Fruit fly (Drosophila melanogaster) whole organism, embryonic: Measurements from ENCODE around the gene CG16854.

Experiments used
- CG18619 ChIP-seq: fragments of 200-800 bp; sonication (Bioruptor generic); optimal IDR thresholded peaks from 3 replicates; lab custom pipeline; 2017; ENCODE audit warnings: missing biosample characterization, mild to moderate bottlenecking, missing genetic modification characterization
- CG7745 ChIP-seq: fragments of 200-800 bp; sonication (Bioruptor generic); optimal IDR thresholded peaks from 2 replicates; lab custom pipeline; 2018; ENCODE audit warnings: missing biosample characterization, mild to moderate bottlenecking, missing genetic modification characterization, moderate library complexity
- CG7928 ChIP-seq: fragments of 200-800 bp; sonication (Bioruptor generic); optimal IDR thresholded peaks from 2 replicates; lab custom pipeline; 2017; ENCODE audit warnings: missing biosample characterization, mild to moderate bottlenecking, missing genetic modification characterization
- Deaf1 ChIP-seq: fragments of 200-800 bp; optimal IDR thresholded peaks from 3 replicates; lab custom pipeline; 2019; ENCODE audit warnings: missing biosample characterization, mild to moderate bottlenecking, missing genetic modification characterization, moderate library complexity
- Dfd ChIP-seq, 2 experiments: fragments of >200 bp; optimal IDR thresholded peaks; 2 replicates each; lab custom pipeline; 2017; ENCODE audit warnings: missing biosample characterization in 2 of 2, missing genetic modification characterization in 2 of 2
- bigmax ChIP-seq: fragments of 200-800 bp; sonication (Bioruptor generic); optimal IDR thresholded peaks from 2 replicates; lab custom pipeline; 2018; ENCODE audit warnings: missing biosample characterization, mild to moderate bottlenecking, missing genetic modification characterization
- mam ChIP-seq: fragments of 200-800 bp; sonication (Bioruptor generic); optimal IDR thresholded peaks from 3 replicates; lab custom pipeline; 2016; ENCODE audit warnings: missing biosample characterization, missing genetic modification characterization
- repo ChIP-seq: fragments of 200-800 bp; sonication (Bioruptor generic); optimal IDR thresholded peaks from 2 replicates; lab custom pipeline; 2016; ENCODE audit warnings: missing biosample characterization, missing genetic modification characterization
- seq ChIP-seq: fragments of 200-800 bp; sonication (Bioruptor generic); IDR thresholded peaks from 2 replicates; pipeline ENCODE4 v1.3.6; 2022; ENCODE audit warnings: missing biosample characterization, missing genetic modification characterization

DNA sequence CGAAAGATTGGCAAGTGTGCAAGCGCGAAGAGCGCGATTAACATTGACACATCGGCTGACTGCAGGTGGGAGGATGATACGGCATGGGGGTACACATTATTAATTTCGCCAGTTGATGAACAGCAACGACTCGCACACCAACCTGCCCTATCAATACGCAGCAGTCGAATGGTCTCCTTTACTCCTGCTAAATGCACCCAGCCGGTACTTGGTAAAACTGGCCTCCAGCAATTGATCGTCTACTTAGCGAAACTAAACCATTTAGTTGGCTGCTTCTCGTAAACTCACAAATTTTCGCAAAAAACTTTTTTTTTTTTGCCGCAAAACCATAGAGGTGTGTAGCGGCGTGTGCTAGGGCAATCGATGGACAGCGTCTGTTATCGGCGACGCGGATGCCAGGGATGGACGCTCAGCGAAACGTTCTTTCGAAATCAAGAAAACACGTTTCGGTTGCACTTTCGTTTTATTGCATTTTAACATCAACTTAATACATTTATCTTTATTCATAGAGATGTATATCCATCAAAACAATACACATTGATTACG lies 14.1 kb downstream of the CG16854 start, which contains the start of gene Ge-1:
- TF ChIP-seq repo (no peak), Deaf1 (tag; lab: Kevin White, UChicago) (no peak), Dfd (GFP tag; optimal IDR thresholded peaks at IDR 0.05; lab: Kevin White, UChicago) (no peak), mam (GFP tag; lab: Kevin White, UChicago) (no peak), seq (GFP tag; lab: Robert Waterston, UW) (no peak), CG7928 (GFP tag; lab: Kevin White, UChicago) (peak; percentile 95), CG7745 (no peak), CG18619 (no peak), bigmax (GFP tag; lab: Kevin White, UChicago) (no peak)
